Worm (Caenorhabditis elegans) whole organism, L1 larva: ENCODE measurements around the gene nsph-1.1.

Experiments
- C16A3.4 ChIP-seq: fragments of 150-350 bp; optimal IDR thresholded peaks from 2 replicates; lab custom pipeline; 2014; ENCODE audit warnings: missing biosample characterization, missing genetic modification characterization
- blmp-1 ChIP-seq: fragments of 150-350 bp; optimal IDR thresholded peaks from 2 replicates; lab custom pipeline; 2014; ENCODE audit warnings: missing biosample characterization, missing genetic modification characterization
- ceh-82 ChIP-seq, 3 experiments: fragments of 150-350 bp in 1 of 3; sonication (generic microtip) in 2 of 3; optimal IDR thresholded peaks; 2 replicates each; lab custom pipeline; 2014 to 2017; ENCODE audit warnings: missing biosample characterization in 3 of 3, missing genetic modification characterization in 3 of 3
- ceh-88 ChIP-seq: fragments of 200-800 bp; sonication (Bioruptor generic); IDR thresholded peaks from 2 replicates; pipeline ENCODE4 v1.3.6; 2022; ENCODE audit warnings: missing genetic modification characterization, missing compliant biosample characterization
- dpl-1 ChIP-seq, 3 experiments: fragments of 150-350 bp in 2 of 3; sonication (generic microtip) in 1 of 3; optimal IDR thresholded peaks; 2 replicates each; lab custom pipeline; 2014 to 2017; ENCODE audit warnings: missing biosample characterization in 3 of 3, missing genetic modification characterization in 3 of 3, missing genetic modification reagents in 3 of 3
- efl-1 ChIP-seq, 4 experiments: fragments of 150-350 bp; optimal IDR thresholded peaks in 3 of 4; peaks in 1 of 4; 1 replicate in 1 of 4; 2 replicates in 3 of 4; lab custom pipeline; 2014; ENCODE audit warnings: missing biosample characterization in 2 of 4, missing genetic modification characterization in 2 of 4, missing genetic modification reagents in 2 of 4
- elt-3 ChIP-seq, 6 experiments: fragments of 150-350 bp in 1 of 6; sonication (generic microtip); optimal IDR thresholded peaks; 2 replicates each; lab custom pipeline; 2017 to 2018; ENCODE audit warnings: missing biosample characterization in 6 of 6, missing genetic modification characterization in 6 of 6, inconsistent platforms in 1 of 6
- ets-5 ChIP-seq: fragments of 200-800 bp; sonication (Bioruptor generic); IDR thresholded peaks from 2 replicates; pipeline ENCODE4 v1.3.6; 2022; ENCODE audit warnings: missing genetic modification characterization, missing compliant biosample characterization
- fkh-10 ChIP-seq: sonication (generic microtip); optimal IDR thresholded peaks from 2 replicates; lab custom pipeline; 2017; ENCODE audit warnings: missing biosample characterization, missing genetic modification reagents, missing genetic modification characterization
- irx-1 ChIP-seq: sonication (generic microtip); optimal IDR thresholded peaks from 2 replicates; lab custom pipeline; 2016; ENCODE audit warnings: missing genetic modification characterization, missing compliant biosample characterization
- lin-13 ChIP-seq: fragments of 150-350 bp; optimal IDR thresholded peaks from 2 replicates; lab custom pipeline; 2014; ENCODE audit warnings: missing biosample characterization, missing genetic modification reagents, missing genetic modification characterization
- lin-14 ChIP-seq: fragments of 200-800 bp; sonication (Bioruptor generic); optimal IDR thresholded peaks from 2 replicates; lab custom pipeline; 2018; ENCODE audit warnings: mild to moderate bottlenecking, missing genetic modification characterization, moderate library complexity, missing compliant biosample characterization
- lin-15B ChIP-seq: fragments of 150-350 bp; sonication (generic microtip); optimal IDR thresholded peaks from 3 replicates; lab custom pipeline; 2014; ENCODE audit warnings: missing biosample characterization, missing genetic modification characterization
- lin-35 ChIP-seq, 2 experiments: fragments of 150-350 bp; optimal IDR thresholded peaks; 2 replicates each; lab custom pipeline; 2014; ENCODE audit warnings: missing biosample characterization in 2 of 2, missing genetic modification characterization in 2 of 2, missing genetic modification reagents in 2 of 2
- lin-39 ChIP-seq: fragments of 150-350 bp; optimal IDR thresholded peaks from 2 replicates; lab custom pipeline; 2014; ENCODE audit warnings: missing biosample characterization, missing genetic modification reagents, missing genetic modification characterization
- lir-3 ChIP-seq: sonication (generic microtip); optimal IDR thresholded peaks from 2 replicates; lab custom pipeline; 2016; ENCODE audit warnings: mild to moderate bottlenecking, missing genetic modification characterization, moderate library complexity, missing compliant biosample characterization; ENCODE audit not compliant: poor library complexity
- lsy-2 ChIP-seq, 2 experiments: fragments of 150-350 bp; optimal IDR thresholded peaks; 2 replicates each; lab custom pipeline; 2014; ENCODE audit warnings: missing biosample characterization in 2 of 2, missing genetic modification characterization in 2 of 2
- mab-9 ChIP-seq: fragments of 200-800 bp; sonication (Bioruptor generic); IDR thresholded peaks from 2 replicates; pipeline ENCODE4 v1.3.6; 2022; ENCODE audit warnings: missing genetic modification reagents, missing genetic modification characterization, missing compliant biosample characterization
- mdl-1 ChIP-seq, 2 experiments: fragments of 150-350 bp; optimal IDR thresholded peaks; 2 replicates each; lab custom pipeline; 2014 to 2017; ENCODE audit warnings: missing biosample characterization in 2 of 2, missing genetic modification characterization in 2 of 2, inconsistent platforms in 1 of 2
- mef-2 ChIP-seq: fragments of 150-350 bp; optimal IDR thresholded peaks from 2 replicates; lab custom pipeline; 2014; ENCODE audit warnings: missing biosample characterization, missing genetic modification characterization
- mep-1 ChIP-seq: fragments of 150-350 bp; optimal IDR thresholded peaks from 2 replicates; lab custom pipeline; 2014; ENCODE audit warnings: missing biosample characterization, missing genetic modification characterization
- nhr-19 ChIP-seq: fragments of 200-800 bp; sonication (Bioruptor generic); conservative IDR thresholded peaks from 2 replicates; pipeline ENCODE4 v1.3.6; 2022; ENCODE audit warnings: missing genetic modification characterization, missing compliant biosample characterization
- nhr-20 ChIP-seq: sonication (generic microtip); optimal IDR thresholded peaks from 2 replicates; lab custom pipeline; 2016; ENCODE audit warnings: mild to moderate bottlenecking, missing genetic modification characterization, missing compliant biosample characterization
- nhr-47 ChIP-seq: sonication (generic microtip); optimal IDR thresholded peaks from 2 replicates; lab custom pipeline; 2016; ENCODE audit warnings: mild to moderate bottlenecking, missing genetic modification characterization, moderate library complexity, missing compliant biosample characterization
- nhr-71 ChIP-seq: sonication (generic microtip); optimal IDR thresholded peaks from 2 replicates; lab custom pipeline; 2016; ENCODE audit warnings: mild to moderate bottlenecking, missing genetic modification characterization, moderate library complexity, missing compliant biosample characterization
- nhr-77 ChIP-seq: fragments of 150-350 bp; optimal IDR thresholded peaks from 2 replicates; lab custom pipeline; 2014; ENCODE audit warnings: missing biosample characterization, missing genetic modification characterization
- nhr-85 ChIP-seq: sonication (generic microtip); peaks from one replicate; lab custom pipeline; 2016; ENCODE audit warnings: missing genetic modification characterization, inconsistent platforms, missing compliant biosample characterization
- nhr-90 ChIP-seq: sonication (generic microtip); optimal IDR thresholded peaks from 2 replicates; lab custom pipeline; 2016; ENCODE audit warnings: mild to moderate bottlenecking, missing genetic modification characterization, missing compliant biosample characterization; ENCODE audit not compliant: poor library complexity
- pqm-1 ChIP-seq: sonication (generic microtip); optimal IDR thresholded peaks from 3 replicates; lab custom pipeline; 2017; ENCODE audit warnings: missing biosample characterization, missing genetic modification characterization
- snu-23 ChIP-seq: sonication (generic microtip); optimal IDR thresholded peaks from 2 replicates; lab custom pipeline; 2016; ENCODE audit warnings: missing genetic modification characterization, missing compliant biosample characterization
- sup-37 ChIP-seq: fragments of 200-800 bp; sonication (Bioruptor generic); optimal IDR thresholded peaks from 2 replicates; lab custom pipeline; 2018; ENCODE audit warnings: mild to moderate bottlenecking, missing genetic modification characterization, missing compliant biosample characterization
- tbx-2 ChIP-seq: sonication (generic microtip); optimal IDR thresholded peaks from 2 replicates; lab custom pipeline; 2016; ENCODE audit warnings: missing genetic modification characterization, missing compliant biosample characterization
- unc-130 ChIP-seq: fragments of 150-350 bp; optimal IDR thresholded peaks from 2 replicates; lab custom pipeline; 2017; ENCODE audit warnings: missing biosample characterization, missing genetic modification characterization, inconsistent platforms
- unc-30 ChIP-seq: sonication (generic microtip); optimal IDR thresholded peaks from 2 replicates; lab custom pipeline; 2017; ENCODE audit warnings: missing biosample characterization, missing genetic modification characterization
- vab-15 ChIP-seq: sonication (generic microtip); optimal IDR thresholded peaks from 2 replicates; lab custom pipeline; 2017; ENCODE audit warnings: missing genotype, mild to moderate bottlenecking, missing genetic modification characterization, missing compliant biosample characterization
- zip-4 ChIP-seq: fragments of 200-800 bp; sonication (Bioruptor generic); optimal IDR thresholded peaks from 2 replicates; lab custom pipeline; 2018; ENCODE audit warnings: mild to moderate bottlenecking, missing genetic modification characterization, moderate library complexity, missing compliant biosample characterization

Gene nsph-1.1

DNA sequence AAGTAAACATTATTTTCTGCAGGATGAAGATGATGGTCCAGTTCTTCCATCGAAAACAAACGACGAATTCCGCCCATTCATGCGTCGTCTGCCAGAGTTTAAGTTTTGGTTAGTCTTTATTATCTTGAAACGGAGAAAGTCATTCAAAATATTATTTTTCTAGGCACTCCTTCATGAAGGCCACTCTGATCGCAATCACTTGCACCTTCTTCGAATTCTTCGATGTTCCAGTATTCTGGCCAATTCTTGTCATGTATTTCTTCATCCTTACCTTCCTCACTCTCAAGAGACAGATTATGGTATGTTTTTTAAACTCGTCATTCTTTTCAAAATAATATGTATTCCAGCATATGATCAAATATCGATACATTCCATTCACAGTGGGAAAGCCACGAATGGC, 45.2 kb downstream of the nsph-1.1 start:
- TF ChIP-seq fkh-10 (GFP tag; lab: Kevin White, UChicago) (no peak), sup-37 (GFP tag; lab: Kevin White, UChicago) (no peak), elt-3 (tag; optimal IDR thresholded peaks at IDR 0.05; lab: Kevin White, UChicago) (peak in 1 of 6 experiments; percentile 42), mef-2 (tag; lab: Kevin White, UChicago) (no peak), mab-9 (GFP tag; lab: Robert Waterston, UW) (no peak), lin-13 (GFP tag; lab: Kevin White, UChicago) (peak; percentile 9), nhr-19 (GFP tag; lab: Robert Waterston, UW) (0 out of 2 replicates have a peak, but pooled peaks have one; percentile 35)

ce11 chrII:8812346-8812745, 45.8 kb downstream of the nsph-1.1 start:
- TF ChIP-seq nhr-71 (tag; lab: Kevin White, UChicago) = no peak
- TF ChIP-seq efl-1 (optimal IDR thresholded peaks at IDR 0.05; lab: Kevin White, UChicago) = no peak
- TF ChIP-seq efl-1 (GFP tag; optimal IDR thresholded peaks at IDR 0.05 in 1 of 2; lab: Kevin White, UChicago) = peak in 1 of 2 experiments; percentile 45
- TF ChIP-seq lin-14 (GFP tag; lab: Kevin White, UChicago) = no peak
- TF ChIP-seq elt-3 (tag; optimal IDR thresholded peaks at IDR 0.05; lab: Kevin White, UChicago) = peak in 1 of 6 experiments; percentile 23

ce11 chrII:8813659-8814058, 47.1 kb downstream of the nsph-1.1 start:
- no peak for TF ChIP-seq pqm-1 (tag; lab: Kevin White, UChicago)
- TF ChIP-seq nhr-47 (tag; lab: Kevin White, UChicago) = peak; percentile 51
- TF ChIP-seq unc-130 (tag; lab: Kevin White, UChicago) = peak; percentile 78
- no peak for TF ChIP-seq ets-5
- peak in 1 of 2 experiments; percentile 80 for TF ChIP-seq mdl-1 (tag; optimal IDR thresholded peaks at IDR 0.05; lab: Kevin White, UChicago)
- no peak for TF ChIP-seq lin-15B (tag; lab: Kevin White, UChicago)
- peak in 1 of 2 experiments; percentile 90 for TF ChIP-seq lsy-2 (tag; optimal IDR thresholded peaks at IDR 0.05; lab: Kevin White, UChicago)
- TF ChIP-seq zip-4 (GFP tag; lab: Kevin White, UChicago) = no peak
- TF ChIP-seq mep-1 (tag; lab: Kevin White, UChicago) = peak; percentile 13
- peak; percentile 28 for TF ChIP-seq vab-15 (tag; lab: Kevin White, UChicago)
- TF ChIP-seq mab-9 (GFP tag; lab: Robert Waterston, UW) = no peak
- TF ChIP-seq nhr-85 (tag; lab: Kevin White, UChicago) = peak; percentile 98
- TF ChIP-seq ceh-82 (tag; optimal IDR thresholded peaks at IDR 0.05; lab: Kevin White, UChicago) = peak in 1 of 3 experiments; percentile 5
- TF ChIP-seq nhr-71 (tag; lab: Kevin White, UChicago) = peak; percentile 89
- TF ChIP-seq lin-14 (GFP tag; lab: Kevin White, UChicago) = peak; percentile 74
- no peak for TF ChIP-seq efl-1 (optimal IDR thresholded peaks at IDR 0.05; lab: Kevin White, UChicago)
- no peak for TF ChIP-seq efl-1 (GFP tag; optimal IDR thresholded peaks at IDR 0.05 in 1 of 2; lab: Kevin White, UChicago)
- TF ChIP-seq snu-23 (GFP tag; lab: Kevin White, UChicago) = peak; percentile 82
- peak; percentile 93 for TF ChIP-seq nhr-19 (GFP tag; lab: Robert Waterston, UW)
- TF ChIP-seq unc-30 (tag; lab: Kevin White, UChicago) = no peak
- no peak for TF ChIP-seq ceh-88 (GFP tag; lab: Robert Waterston, UW)
- peak; percentile 73 for TF ChIP-seq tbx-2 (tag; lab: Kevin White, UChicago)
- TF ChIP-seq elt-3 (tag; optimal IDR thresholded peaks at IDR 0.05; lab: Kevin White, UChicago) = peak in 5 of 6 experiments; percentile 79 to 95 (median 86)
- peak; percentile 74 for TF ChIP-seq nhr-90 (tag; lab: Kevin White, UChicago)
- no peak for TF ChIP-seq lin-39
- peak; percentile 10 for TF ChIP-seq nhr-77
- peak in 1 of 2 experiments; percentile 70 for TF ChIP-seq lin-35 (GFP tag; optimal IDR thresholded peaks at IDR 0.05; lab: Kevin White, UChicago)
- TF ChIP-seq lir-3 = peak; percentile 61
- TF ChIP-seq C16A3.4 (tag; lab: Kevin White, UChicago) = peak; percentile 70
- peak; percentile 36 for TF ChIP-seq irx-1 (tag; lab: Kevin White, UChicago)
- TF ChIP-seq lin-13 (GFP tag; lab: Kevin White, UChicago) = peak; percentile 27
- TF ChIP-seq nhr-20 = peak; percentile 93
- peak; percentile 1 to 24 (median 21) for TF ChIP-seq dpl-1 (GFP tag; optimal IDR thresholded peaks at IDR 0.05; lab: Kevin White, UChicago)
- peak; percentile 86 for TF ChIP-seq blmp-1 (tag; lab: Kevin White, UChicago)
